Fruit fly (Drosophila melanogaster) whole organism, adult: ENCODE results near the gene CG5217.

Experiments used
- CG11617 ChIP-seq: fragments of 200-800 bp; sonication (Bioruptor generic); optimal IDR thresholded peaks from 2 replicates; lab custom pipeline; 2017; ENCODE audit warnings: mild to moderate bottlenecking, missing biosample characterization, missing genetic modification reagents, missing genetic modification characterization
- CG14711 ChIP-seq: fragments of 200-800 bp; sonication (Bioruptor generic); optimal IDR thresholded peaks from 2 replicates; lab custom pipeline; 2018; ENCODE audit warnings: missing biosample characterization, mild to moderate bottlenecking, missing genetic modification characterization, moderate library complexity
- Hr96 ChIP-seq: fragments of 200-800 bp; sonication (Bioruptor generic); optimal IDR thresholded peaks from 2 replicates; lab custom pipeline; 2016; ENCODE audit warnings: missing biosample characterization, missing genetic modification characterization
- kay ChIP-seq: fragments of 200-800 bp; sonication (Bioruptor generic); peaks from one replicate; lab custom pipeline; 2016; ENCODE audit warnings: missing biosample characterization, missing genetic modification characterization, borderline replicate concordance
- tj ChIP-seq: fragments of 200-800 bp; sonication (Bioruptor generic); optimal IDR thresholded peaks from 3 replicates; lab custom pipeline; 2017; ENCODE audit warnings: missing biosample characterization, mild to moderate bottlenecking, missing genetic modification characterization, moderate library complexity

dm6 chr3R:19248036-19248435 is at the start of gene CG5217:
- TF ChIP-seq CG11617 (GFP tag; lab: Kevin White, UChicago) (no peak), Hr96 (no peak), tj (GFP tag; lab: Kevin White, UChicago) (no peak), CG14711 (tag; lab: Kevin White, UChicago) (no peak), kay (no peak)
